Fruit fly (Drosophila melanogaster): Measurements from ENCODE around the gene Coq6.

dm6 chr2L:5553750-5554149 lies 21.7 kb upstream of the Coq6 start, which contains the start of the genes CG14013 and CG14017:
- TF ChIP-seq Lpt (GFP tag; optimal IDR thresholded peaks at IDR 0.05) (no peak), CG7368 (GFP tag; optimal IDR thresholded peaks at IDR 0.05) (no peak), net (GFP tag; optimal IDR thresholded peaks at IDR 0.05) (no peak), CG8632 (GFP tag; optimal IDR thresholded peaks at IDR 0.05) (no peak), CG10669 (GFP tag; optimal IDR thresholded peaks at IDR 0.05) (no peak), CG10631 (GFP tag; optimal IDR thresholded peaks at IDR 0.05) (no peak), Sox102F (GFP tag; optimal IDR thresholded peaks at IDR 0.05) (no peak), cyc (GFP tag; optimal IDR thresholded peaks at IDR 0.05) (no peak), Blimp-1 (GFP tag; optimal IDR thresholded peaks at IDR 0.05) (no peak), spab (GFP tag; optimal IDR thresholded peaks at IDR 0.05) (no peak)
